Worm (Caenorhabditis elegans): ENCODE data around the gene F25D1.5.
A peak's percentile ranks its signal among the peaks of the same experiment; 100 is the strongest.

ce11 chrV:10562817-10563216 lies 16.2 kb upstream of the F25D1.5 start:
- TF ChIP-seq dpl-1 (GFP tag; optimal IDR thresholded peaks at IDR 0.05) (no peak), aly-2 (tag; optimal IDR thresholded peaks at IDR 0.05) (no peak), ztf-4 (tag; optimal IDR thresholded peaks at IDR 0.05) (no peak), sox-4 (tag; optimal IDR thresholded peaks at IDR 0.05) (no peak), fkh-10 (GFP tag; optimal IDR thresholded peaks at IDR 0.05) (no peak), ztf-11 (tag; optimal IDR thresholded peaks at IDR 0.05) (no peak), irx-1 (tag; optimal IDR thresholded peaks at IDR 0.05) (no peak), ceh-8 (GFP tag; optimal IDR thresholded peaks at IDR 0.05) (no peak), elt-2 (tag; optimal IDR thresholded peaks at IDR 0.05) (peak; percentile 52), egl-27 (tag; optimal IDR thresholded peaks at IDR 0.05) (no peak), ceh-90 (tag; optimal IDR thresholded peaks at IDR 0.05) (no peak), blmp-1 (tag; optimal IDR thresholded peaks at IDR 0.05) (no peak), jun-1 (tag; optimal IDR thresholded peaks at IDR 0.05) (no peak)
